Fruit fly (Drosophila melanogaster): ENCODE measurements around the gene Dys.
A peak's percentile ranks its signal among the peaks of the same experiment; 100 is the strongest.

DNA sequence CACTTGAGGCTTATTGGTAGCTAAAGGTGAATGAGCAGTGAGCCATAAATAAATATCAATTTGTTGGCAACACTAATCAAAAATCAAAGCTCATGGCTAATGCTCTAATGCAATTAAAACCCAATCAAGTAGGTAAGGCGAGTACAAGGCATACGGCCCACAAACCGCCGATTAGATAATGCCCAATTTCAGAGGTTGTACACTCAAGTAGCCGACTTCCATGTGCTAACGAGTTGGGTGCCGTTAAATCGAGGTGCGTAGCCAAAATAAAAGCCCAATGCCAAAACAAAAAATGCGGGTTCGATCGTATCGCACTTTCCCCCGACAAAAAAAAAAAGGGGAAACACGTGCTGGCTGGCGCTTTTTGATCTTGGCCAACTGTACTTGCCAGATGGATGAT, 161.1 kb downstream of the Dys start:
- TF ChIP-seq Awh (GFP tag; IDR thresholded peaks at IDR 0.05) (no peak), CG14441 (GFP tag; IDR thresholded peaks at IDR 0.05) (no peak), Atf3 (GFP tag; optimal IDR thresholded peaks at IDR 0.05) (no peak), CG8478 (optimal IDR thresholded peaks at IDR 0.05) (no peak), stc (GFP tag; IDR thresholded peaks at IDR 0.05) (peak; percentile 11; the same call in 1 of the 2 replicates), CG1832 (GFP tag; optimal IDR thresholded peaks at IDR 0.05) (no peak), CG17361 (GFP tag; IDR thresholded peaks at IDR 0.05) (no peak), Atf-2 (GFP tag; optimal IDR thresholded peaks at IDR 0.05) (no peak), CG15073 (GFP tag; optimal IDR thresholded peaks at IDR 0.05) (no peak), CG32532 (GFP tag; IDR thresholded peaks at IDR 0.05) (peak; percentile 41)
